Worm (Caenorhabditis elegans) whole organism, L2 larva: ENCODE data around the gene evl-20.

Experiments
- ama-1 ChIP-seq: fragments of 150-350 bp; optimal IDR thresholded peaks from 2 replicates; lab custom pipeline; 2018; ENCODE audit warnings: inconsistent platforms
- lin-11 ChIP-seq: fragments of 150-350 bp; sonication (generic microtip); optimal IDR thresholded peaks from 2 replicates; lab custom pipeline; 2014; ENCODE audit warnings: missing biosample characterization, missing genetic modification characterization, inconsistent platforms, mixed read lengths
- nhr-11 ChIP-seq: fragments of 150-350 bp; optimal IDR thresholded peaks from 2 replicates; lab custom pipeline; 2014; ENCODE audit warnings: missing biosample characterization, missing genetic modification characterization
- nhr-21 ChIP-seq: fragments of 150-350 bp; optimal IDR thresholded peaks from 2 replicates; lab custom pipeline; 2014; ENCODE audit warnings: missing biosample characterization, missing genetic modification characterization
- nhr-77 ChIP-seq: fragments of 150-350 bp; optimal IDR thresholded peaks from 2 replicates; lab custom pipeline; 2014; ENCODE audit warnings: missing biosample characterization, missing genetic modification characterization
- unc-62 ChIP-seq: fragments of 150-350 bp; optimal IDR thresholded peaks from 2 replicates; lab custom pipeline; 2014; ENCODE audit warnings: missing biosample characterization, missing genetic modification reagents, missing genetic modification characterization
- ztf-11 ChIP-seq: sonication (generic microtip); optimal IDR thresholded peaks from 2 replicates; lab custom pipeline; 2017; ENCODE audit warnings: missing biosample characterization, missing genetic modification characterization

DNA sequence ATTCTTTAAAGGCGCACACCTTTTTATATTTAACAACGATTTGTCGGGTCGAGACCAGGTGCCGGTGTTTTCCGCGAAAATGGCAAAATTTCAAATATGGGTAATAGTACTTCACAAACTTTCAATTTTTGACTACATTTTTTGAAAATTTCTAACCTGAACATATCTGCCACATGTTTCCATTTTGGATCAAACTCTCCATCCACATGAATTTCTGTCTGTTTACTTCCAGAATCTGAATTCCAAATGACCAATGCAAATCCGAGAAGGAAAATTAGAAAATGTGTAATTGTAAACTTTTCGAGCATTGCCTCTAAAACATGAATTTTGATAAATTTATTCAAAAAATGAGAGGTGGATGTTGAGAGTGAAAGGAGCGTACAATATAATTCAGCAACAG is 36.1 kb downstream of the evl-20 start, which contains the start of gene lact-4:
- TF ChIP-seq nhr-11 (tag; lab: Kevin White, UChicago) (no peak), nhr-77 (tag; lab: Kevin White, UChicago) (no peak), lin-11 (tag; lab: Kevin White, UChicago) (no peak), ztf-11 (no peak), ama-1 (lab: Kevin White, UChicago) (no peak), nhr-21 (tag; lab: Kevin White, UChicago) (no peak), unc-62 (GFP tag; lab: Kevin White, UChicago) (no peak)
